Fruit fly (Drosophila melanogaster) whole organism, adult: ENCODE data around the gene CG5050.

Experiments used
- CG11617 ChIP-seq: fragments of 200-800 bp; sonication (Bioruptor generic); optimal IDR thresholded peaks from 2 replicates; lab custom pipeline; 2017; ENCODE audit warnings: mild to moderate bottlenecking, missing biosample characterization, missing genetic modification reagents, missing genetic modification characterization
- CG12768 ChIP-seq: fragments of 200-800 bp; sonication (Bioruptor generic); optimal IDR thresholded peaks from 2 replicates; lab custom pipeline; 2017; ENCODE audit warnings: missing biosample characterization, missing genetic modification characterization, mild to moderate bottlenecking, moderate library complexity, missing genetic modification reagents
- CG14711 ChIP-seq: fragments of 200-800 bp; sonication (Bioruptor generic); optimal IDR thresholded peaks from 2 replicates; lab custom pipeline; 2018; ENCODE audit warnings: missing biosample characterization, mild to moderate bottlenecking, missing genetic modification characterization, moderate library complexity
- CG1620 ChIP-seq: fragments of 200-800 bp; sonication (Bioruptor generic); optimal IDR thresholded peaks from 2 replicates; lab custom pipeline; 2016; ENCODE audit warnings: missing biosample characterization, missing genetic modification characterization
- CG33017 ChIP-seq: fragments of 200-800 bp; sonication (Bioruptor generic); optimal IDR thresholded peaks from 2 replicates; lab custom pipeline; 2018; ENCODE audit warnings: missing biosample characterization, mild to moderate bottlenecking, missing genetic modification characterization, moderate library complexity
- CG5204 ChIP-seq: fragments of 200-800 bp; sonication (Bioruptor generic); optimal IDR thresholded peaks from 2 replicates; lab custom pipeline; 2016; ENCODE audit warnings: missing biosample characterization, missing genetic modification characterization
- CG7045 ChIP-seq: fragments of 200-800 bp; sonication (Bioruptor generic); optimal IDR thresholded peaks from 2 replicates; lab custom pipeline; 2017; ENCODE audit warnings: missing biosample characterization, mild to moderate bottlenecking, missing genetic modification characterization
- CG7101 ChIP-seq: fragments of 200-800 bp; sonication (Bioruptor generic); optimal IDR thresholded peaks from 2 replicates; lab custom pipeline; 2018; ENCODE audit warnings: missing biosample characterization, mild to moderate bottlenecking, missing genetic modification characterization, moderate library complexity
- Clk ChIP-seq: fragments of 200-800 bp; sonication (Bioruptor generic); optimal IDR thresholded peaks from 2 replicates; lab custom pipeline; 2017; ENCODE audit warnings: missing biosample characterization, missing genetic modification characterization
- Crg-1 ChIP-seq: fragments of 200-800 bp; sonication (Bioruptor generic); optimal IDR thresholded peaks from 2 replicates; lab custom pipeline; 2016; ENCODE audit warnings: missing biosample characterization, missing genetic modification characterization
- Hr96 ChIP-seq: fragments of 200-800 bp; sonication (Bioruptor generic); optimal IDR thresholded peaks from 2 replicates; lab custom pipeline; 2016; ENCODE audit warnings: missing biosample characterization, missing genetic modification characterization
- Mnt ChIP-seq: fragments of 200-800 bp; sonication (Bioruptor generic); optimal IDR thresholded peaks from 2 replicates; lab custom pipeline; 2016; ENCODE audit warnings: missing biosample characterization, mild to moderate bottlenecking, missing genetic modification characterization
- bab1 ChIP-seq: fragments of 200-800 bp; sonication (Bioruptor generic); optimal IDR thresholded peaks from 3 replicates; lab custom pipeline; 2019; ENCODE audit warnings: missing biosample characterization, mild to moderate bottlenecking, missing genetic modification characterization, moderate library complexity
- cic ChIP-seq: fragments of 200-800 bp; sonication (Bioruptor generic); optimal IDR thresholded peaks from 2 replicates; lab custom pipeline; 2017; ENCODE audit warnings: missing biosample characterization, mild to moderate bottlenecking, missing genetic modification characterization, moderate library complexity
- cnc ChIP-seq, 2 experiments: fragments of >200 bp; optimal IDR thresholded peaks; 2 replicates each; lab custom pipeline; 2017
- kay ChIP-seq: fragments of 200-800 bp; sonication (Bioruptor generic); peaks from one replicate; lab custom pipeline; 2016; ENCODE audit warnings: missing biosample characterization, missing genetic modification characterization, borderline replicate concordance
- ovo ChIP-seq: fragments of 200-800 bp; sonication (Bioruptor generic); optimal IDR thresholded peaks from 2 replicates; lab custom pipeline; 2016; ENCODE audit warnings: missing biosample characterization, missing genetic modification characterization
- pad ChIP-seq: fragments of 200-800 bp; sonication (Bioruptor generic); optimal IDR thresholded peaks from 3 replicates; lab custom pipeline; 2017; ENCODE audit warnings: missing biosample characterization, missing genetic modification characterization, mild to moderate bottlenecking, moderate library complexity, missing genetic modification reagents
- tj ChIP-seq: fragments of 200-800 bp; sonication (Bioruptor generic); optimal IDR thresholded peaks from 3 replicates; lab custom pipeline; 2017; ENCODE audit warnings: missing biosample characterization, mild to moderate bottlenecking, missing genetic modification characterization, moderate library complexity
- toe ChIP-seq: fragments of 200-800 bp; sonication (Bioruptor generic); optimal IDR thresholded peaks from 2 replicates; lab custom pipeline; 2016; ENCODE audit warnings: missing biosample characterization, missing genetic modification characterization

CG5050 gene

dm6 chr2L:17477710-17478109 lies 25.0 kb downstream of the CG5050 start, which contains the start of gene cass:
Gene cass (minus strand): TSS chr2L:17477888.
- TF ChIP-seq ovo = peak; percentile 98
- peak; percentile 73 for TF ChIP-seq bab1
- no peak for TF ChIP-seq tj
- peak; percentile 33 for TF ChIP-seq Mnt (GFP tag; lab: Kevin White, UChicago)
- peak; percentile 19 for TF ChIP-seq pad (GFP tag; lab: Kevin White, UChicago)
- TF ChIP-seq cic (GFP tag; lab: Kevin White, UChicago) = peak; percentile 18
- no peak for TF ChIP-seq CG14711 (tag; lab: Kevin White, UChicago)
- TF ChIP-seq CG11617 (GFP tag; lab: Kevin White, UChicago) = peak; percentile 8

DNA sequence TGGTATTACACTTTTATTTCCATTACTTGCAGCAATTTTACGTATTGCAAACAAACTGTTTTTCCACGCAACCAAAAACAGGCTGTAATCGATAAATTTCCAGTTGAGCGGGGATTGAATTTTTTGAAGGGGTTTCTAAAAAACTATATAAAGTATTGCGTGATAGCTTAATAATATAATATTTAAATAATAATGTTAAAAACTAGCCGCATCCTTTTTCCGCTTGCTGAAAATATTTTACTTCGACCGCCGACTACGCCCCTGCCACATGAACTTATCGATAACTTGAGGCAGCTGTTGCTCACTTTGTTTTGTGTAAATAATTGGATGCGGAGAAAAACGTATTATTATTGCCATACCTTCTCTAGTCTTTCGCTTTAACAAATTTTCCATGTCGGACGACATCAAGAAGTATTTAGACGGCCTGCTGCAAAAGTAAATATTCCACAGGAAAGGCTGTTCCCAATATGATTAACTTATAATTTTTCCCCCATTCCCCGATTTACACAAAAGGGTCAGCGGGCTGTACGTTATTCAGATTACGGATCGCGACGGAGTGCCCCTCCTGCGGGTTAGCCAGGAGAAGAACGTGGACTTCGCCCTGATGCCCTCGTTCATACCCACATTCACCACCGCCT lies 28.3 kb downstream of the CG5050 start, which contains the start of the genes fws and Lamtor3:
Gene fws (minus strand): TSS at position 87 of the 638 bp plus-strand sequence.
Gene Lamtor3 (plus strand): TSS at position 289 of the 638 bp plus-strand sequence.
- TF ChIP-seq kay (GFP tag; lab: Kevin White, UChicago) (peak; percentile 84), Clk (GFP tag; lab: Kevin White, UChicago) (peak; percentile 94), toe (peak; percentile 75), Crg-1 (GFP tag; lab: Kevin White, UChicago) (peak; percentile 94), pad (GFP tag; lab: Kevin White, UChicago) (peak; percentile 90), CG5204 (GFP tag; lab: Kevin White, UChicago) (no peak), CG14711 (tag; lab: Kevin White, UChicago) (peak; percentile 98), CG1620 (GFP tag; lab: Kevin White, UChicago) (peak; percentile 81), tj (peak; percentile 84), bab1 (peak; percentile 97), CG7101 (tag; lab: Kevin White, UChicago) (peak; percentile 99), Mnt (GFP tag; lab: Kevin White, UChicago) (peak; percentile 86), CG7045 (GFP tag; lab: Kevin White, UChicago) (peak; percentile 97), CG11617 (GFP tag; lab: Kevin White, UChicago) (peak; percentile 96), cic (GFP tag; lab: Kevin White, UChicago) (peak; percentile 42), CG33017 (peak; percentile 98), CG12768 (GFP tag; lab: Kevin White, UChicago) (peak; percentile 97), cnc (optimal IDR thresholded peaks at IDR 0.05; lab: Kevin White, UChicago) (no peak), Hr96 (GFP tag; lab: Kevin White, UChicago) (no peak), ovo (peak; percentile 64)

- TF ChIP-seq toe = peak; percentile 95
- TF ChIP-seq cic (GFP tag; lab: Kevin White, UChicago) = peak; percentile 15
- peak; percentile 87 for TF ChIP-seq CG11617 (GFP tag; lab: Kevin White, UChicago)
- TF ChIP-seq CG33017 = peak; percentile 84
- TF ChIP-seq pad (GFP tag; lab: Kevin White, UChicago) = peak; percentile 71
- peak; percentile 92 for TF ChIP-seq CG1620 (GFP tag; lab: Kevin White, UChicago)
- no peak for TF ChIP-seq cnc (optimal IDR thresholded peaks at IDR 0.05; lab: Kevin White, UChicago)
- peak; percentile 89 for TF ChIP-seq CG7045 (GFP tag; lab: Kevin White, UChicago)
- TF ChIP-seq Hr96 (GFP tag; lab: Kevin White, UChicago) = peak; percentile 92
- TF ChIP-seq Clk (GFP tag; lab: Kevin White, UChicago) = peak; percentile 79
- TF ChIP-seq CG14711 (tag; lab: Kevin White, UChicago) = peak; percentile 83
- TF ChIP-seq CG7101 (tag; lab: Kevin White, UChicago) = peak; percentile 85
- peak; percentile 65 for TF ChIP-seq ovo
- TF ChIP-seq kay (GFP tag; lab: Kevin White, UChicago) = peak; percentile 58
- peak; percentile 94 for TF ChIP-seq Crg-1 (GFP tag; lab: Kevin White, UChicago)
- TF ChIP-seq CG12768 (GFP tag; lab: Kevin White, UChicago) = peak; percentile 89
- peak; percentile 85 for TF ChIP-seq CG5204 (GFP tag; lab: Kevin White, UChicago)
- peak; percentile 80 for TF ChIP-seq Mnt (GFP tag; lab: Kevin White, UChicago)
- peak; percentile 94 for TF ChIP-seq tj
- peak; percentile 90 for TF ChIP-seq bab1
Observed at dm6 chr2L:17484174-17484573, 31.4 kb downstream of the CG5050 start, which contains the start of the genes GCS2beta and CG5131. Gene GCS2beta (minus strand): TSS chr2L:17484307. Gene CG5131 (plus strand): TSS chr2L:17484501.

dm6 chr2L:17485457-17485856 lies 32.7 kb downstream of the CG5050 start, which contains the start of the genes CG43221 and CG43645:
Gene CG43221 (plus strand): TSS chr2L:17485757.
Gene CG43645 (plus strand): TSS chr2L:17485757.
- no peak for TF ChIP-seq cic (GFP tag; lab: Kevin White, UChicago)
- no peak for TF ChIP-seq CG11617 (GFP tag; lab: Kevin White, UChicago)
- TF ChIP-seq CG12768 (GFP tag; lab: Kevin White, UChicago) = no peak
- TF ChIP-seq CG7045 (GFP tag; lab: Kevin White, UChicago) = no peak
- TF ChIP-seq kay (GFP tag; lab: Kevin White, UChicago) = no peak
- TF ChIP-seq Mnt (GFP tag; lab: Kevin White, UChicago) = no peak
- no peak for TF ChIP-seq CG5204 (GFP tag; lab: Kevin White, UChicago)
- no peak for TF ChIP-seq bab1
- no peak for TF ChIP-seq CG14711 (tag; lab: Kevin White, UChicago)

- TF ChIP-seq CG5204 (GFP tag; lab: Kevin White, UChicago) (no peak), cnc (optimal IDR thresholded peaks at IDR 0.05; lab: Kevin White, UChicago) (no peak), CG11617 (GFP tag; lab: Kevin White, UChicago) (no peak), cic (GFP tag; lab: Kevin White, UChicago) (no peak), CG14711 (tag; lab: Kevin White, UChicago) (no peak), Crg-1 (GFP tag; lab: Kevin White, UChicago) (no peak), kay (GFP tag; lab: Kevin White, UChicago) (no peak), bab1 (no peak), CG12768 (GFP tag; lab: Kevin White, UChicago) (no peak), ovo (no peak)
Observed at dm6 chr2L:17486264-17486663, 33.5 kb downstream of the CG5050 start, which contains the start of gene CG43220. Gene CG43220 (plus strand): TSS chr2L:17486564.
